Worm (Caenorhabditis elegans) whole organism, young adult: ENCODE data around the gene C55A6.7.
A peak's percentile ranks its signal among the peaks of the same experiment; 100 is the strongest.

ENCODE experiments used
- B0336.3 ChIP-seq: fragments of 200-800 bp; sonication (Bioruptor generic); IDR thresholded peaks from 2 replicates; pipeline ENCODE4 v1.3.6; 2022; ENCODE audit warnings: missing genetic modification characterization, missing compliant biosample characterization
- ZK185.1 ChIP-seq: sonication (generic microtip); optimal IDR thresholded peaks from 2 replicates; lab custom pipeline; 2016; ENCODE audit warnings: mild to moderate bottlenecking, missing genetic modification characterization, missing compliant biosample characterization; ENCODE audit not compliant: poor library complexity, severe bottlenecking
- attf-5 ChIP-seq: fragments of 200-800 bp; sonication (Bioruptor generic); optimal IDR thresholded peaks from 2 replicates; lab custom pipeline; 2018; ENCODE audit warnings: mild to moderate bottlenecking, missing genetic modification characterization, missing compliant biosample characterization
- ceh-27 ChIP-seq: fragments of 200-800 bp; sonication (Bioruptor generic); optimal IDR thresholded peaks from 2 replicates; lab custom pipeline; 2018; ENCODE audit warnings: mild to moderate bottlenecking, missing genetic modification characterization, moderate library complexity, missing compliant biosample characterization
- ets-4 ChIP-seq: fragments of 200-800 bp; sonication (Bioruptor generic); optimal IDR thresholded peaks from 2 replicates; lab custom pipeline; 2018; ENCODE audit warnings: mild to moderate bottlenecking, missing genetic modification characterization, missing compliant biosample characterization
- hsf-1 ChIP-seq: fragments of 200-800 bp; sonication (Bioruptor generic); IDR thresholded peaks from 2 replicates; pipeline ENCODE4 v1.3.6; 2022; ENCODE audit warnings: missing genetic modification reagents, missing genetic modification characterization, missing compliant biosample characterization
- let-607 ChIP-seq, 2 experiments: fragments of 200-800 bp in 1 of 2; sonication (Bioruptor generic) in 1 of 2; sonication (generic microtip) in 1 of 2; optimal IDR thresholded peaks; 2 replicates each; lab custom pipeline; 2016 to 2018; ENCODE audit warnings: mild to moderate bottlenecking in 2 of 2, missing compliant biosample characterization in 2 of 2, missing genetic modification characterization in 2 of 2, moderate library complexity in 2 of 2, missing genotype in 1 of 2
- lsy-27 ChIP-seq: sonication (generic microtip); optimal IDR thresholded peaks from 2 replicates; lab custom pipeline; 2017; ENCODE audit warnings: missing genetic modification characterization, mild to moderate bottlenecking, missing compliant biosample characterization, antibody characterized with exemption, missing genotype, borderline replicate concordance; ENCODE audit not compliant: insufficient read depth
- mxl-1 ChIP-seq: sonication (generic microtip); optimal IDR thresholded peaks from 2 replicates; lab custom pipeline; 2016; ENCODE audit warnings: missing genetic modification characterization, missing compliant biosample characterization
- nhr-120 ChIP-seq: fragments of 200-800 bp; sonication (Bioruptor generic); IDR thresholded peaks from 2 replicates; pipeline ENCODE4 v1.3.6; 2022; ENCODE audit warnings: missing genetic modification characterization, missing compliant biosample characterization
- nhr-80 ChIP-seq: sonication (generic microtip); optimal IDR thresholded peaks from 2 replicates; lab custom pipeline; 2016; ENCODE audit warnings: missing genetic modification characterization, missing compliant biosample characterization
- snpc-1.3 ChIP-seq: sonication (generic microtip); optimal IDR thresholded peaks from 2 replicates; lab custom pipeline; 2017; ENCODE audit warnings: missing genetic modification characterization, mild to moderate bottlenecking, missing compliant biosample characterization, antibody characterized with exemption, moderate library complexity, missing genotype, missing genetic modification reagents; ENCODE audit not compliant: insufficient read depth
- zfh-2 ChIP-seq: fragments of 200-800 bp; sonication (Bioruptor generic); conservative IDR thresholded peaks from 2 replicates; pipeline ENCODE4 v1.3.6; 2022; ENCODE audit warnings: missing genetic modification reagents, missing genetic modification characterization, missing compliant biosample characterization
- ztf-18 ChIP-seq: sonication (generic microtip); optimal IDR thresholded peaks from 2 replicates; lab custom pipeline; 2016; ENCODE audit warnings: missing genotype, mild to moderate bottlenecking, missing genetic modification characterization, missing compliant biosample characterization
- ztf-26 ChIP-seq: sonication (generic microtip); optimal IDR thresholded peaks from 2 replicates; lab custom pipeline; 2017; ENCODE audit warnings: missing genetic modification characterization, missing compliant biosample characterization

Gene C55A6.7

ce11 chrV:11472209-11472608, 48.1 kb downstream of the C55A6.7 start, which contains the start of the genes nas-20 and nas-21:
nas-20 (minus strand) TSS chrV:11472309.
nas-21 (plus strand) TSS chrV:11472564.
- no peak for TF ChIP-seq ceh-27 (GFP tag; lab: Kevin White, UChicago)
- TF ChIP-seq snpc-1.3 (tag; lab: Kevin White, UChicago): no peak
- TF ChIP-seq B0336.3 (GFP tag; lab: Robert Waterston, UW): no peak
- no peak for TF ChIP-seq ZK185.1 (tag; lab: Kevin White, UChicago)

- TF ChIP-seq B0336.3 (GFP tag; lab: Robert Waterston, UW) (no peak), ztf-18 (tag; lab: Kevin White, UChicago) (no peak), nhr-120 (GFP tag; lab: Robert Waterston, UW) (no peak), let-607 (tag; optimal IDR thresholded peaks at IDR 0.05; lab: Kevin White, UChicago) (peak in 1 of 2 experiments; percentile 23), attf-5 (GFP tag; lab: Kevin White, UChicago) (no peak), nhr-80 (tag; lab: Kevin White, UChicago) (peak; percentile 92), lsy-27 (tag; lab: Kevin White, UChicago) (no peak), ztf-26 (tag; lab: Kevin White, UChicago) (no peak), mxl-1 (tag; lab: Kevin White, UChicago) (no peak), ets-4 (GFP tag; lab: Kevin White, UChicago) (peak; percentile 38), hsf-1 (GFP tag; lab: Robert Waterston, UW) (no peak), zfh-2 (GFP tag; lab: Robert Waterston, UW) (no peak)
Measured at ce11 chrV:11470210-11470713, 50.1 kb downstream of the C55A6.7 start, which contains the start of gene aat-6. aat-6 (minus strand) TSS chrV:11470663.
